Worm (Caenorhabditis elegans): ENCODE data around the gene F47F2.3.

Gene F47F2.3

DNA sequence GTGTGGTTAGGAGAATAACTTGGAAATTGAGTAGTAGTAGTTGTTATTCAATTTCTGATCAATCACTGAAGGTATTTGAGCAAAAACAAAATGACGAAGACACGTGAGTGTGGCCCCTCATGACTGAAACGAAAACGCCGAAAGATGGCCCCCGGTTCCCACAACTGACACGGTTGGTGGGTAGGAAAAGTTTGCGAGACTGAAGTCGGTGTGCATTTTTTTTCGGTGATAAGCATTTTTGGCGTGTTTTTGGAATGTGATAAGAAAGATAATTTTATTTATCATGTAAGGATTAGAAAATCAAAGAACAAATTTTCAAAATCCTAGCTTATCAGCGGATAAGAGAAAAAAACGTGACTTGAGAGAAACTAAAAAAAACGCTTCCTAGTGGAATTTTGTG, 48.6 kb upstream of the F47F2.3 start (continued):
- no peak for TF ChIP-seq madf-9 (GFP tag; conservative IDR thresholded peaks at IDR 0.05)
- no peak for TF ChIP-seq Y5F2A.4 (GFP tag; optimal IDR thresholded peaks at IDR 0.05)
- peak; percentile 64 for TF ChIP-seq aha-1 (tag)

DNA sequence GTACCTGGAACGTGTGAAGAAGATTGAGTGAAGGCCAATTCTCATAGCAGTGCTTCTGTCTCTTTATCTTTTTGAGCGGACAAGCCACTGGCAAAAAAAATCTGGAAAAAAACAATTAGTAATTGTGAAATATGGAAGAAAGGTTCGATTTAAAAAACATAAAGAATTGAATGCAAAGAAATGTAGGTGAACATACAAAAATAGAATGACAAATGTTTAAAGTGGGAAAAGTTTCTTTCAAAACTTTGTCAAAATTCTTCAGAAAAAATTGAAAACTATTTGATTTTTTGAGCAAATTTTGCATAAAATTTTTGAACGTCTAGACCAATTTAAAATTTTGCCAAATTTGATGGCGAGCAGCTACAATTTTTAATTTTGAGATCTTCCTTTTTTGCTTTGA, 47.7 kb upstream of the F47F2.3 start, which contains the start of gene ptp-4A2:
TSS of gene ptp-4A2 (minus strand) at position 101 of the 400 bp plus-strand sequence.
- TF ChIP-seq mep-1 (tag; optimal IDR thresholded peaks at IDR 0.05) (no peak), dmd-9 (GFP tag; IDR thresholded peaks at IDR 0.05) (no peak), Y5F2A.4 (GFP tag; optimal IDR thresholded peaks at IDR 0.05) (no peak), daf-12 (tag; optimal IDR thresholded peaks at IDR 0.05) (no peak), ceh-32 (tag; optimal IDR thresholded peaks at IDR 0.05; ENCODE audit: poor library complexity) (no peak), D1046.2 (GFP tag; IDR thresholded peaks at IDR 0.05) (no peak), ztf-11 (tag; optimal IDR thresholded peaks at IDR 0.05) (no peak), lir-3 (tag; optimal IDR thresholded peaks at IDR 0.05) (no peak)

DNA sequence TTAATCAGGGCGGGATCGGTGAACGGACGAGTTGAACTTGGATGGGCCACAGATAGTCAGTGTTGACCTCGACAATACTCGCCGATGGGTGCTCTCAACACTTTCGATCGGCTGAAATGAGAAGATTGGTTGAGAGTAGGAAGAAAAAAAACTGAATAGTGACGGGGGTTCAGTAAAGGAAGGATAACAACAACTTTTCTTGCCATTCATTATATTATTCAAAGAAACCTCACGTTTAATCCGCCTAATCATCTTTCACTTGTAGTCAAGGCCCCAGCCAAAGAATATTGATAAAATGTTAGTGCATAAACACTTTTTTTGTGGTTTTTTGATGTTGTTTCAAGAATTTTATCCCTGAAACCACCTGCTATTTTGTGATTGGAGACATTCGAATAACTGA, 46.8 kb upstream of the F47F2.3 start, which contains the start of gene T19D2.13:
TSS of gene T19D2.13 (minus strand) at position 101 of the 400 bp plus-strand sequence.
- no peak for TF ChIP-seq sdz-12 (GFP tag; optimal IDR thresholded peaks at IDR 0.05)
- TF ChIP-seq unc-62 (GFP tag; optimal IDR thresholded peaks at IDR 0.05 in 1 of 2): peak in 1 of 2 experiments; percentile 82
- TF ChIP-seq unc-62 (tag; optimal IDR thresholded peaks at IDR 0.05): no peak
- 0 out of 2 replicates have a peak, but pooled peaks have one; percentile 26 for TF ChIP-seq D1046.2 (GFP tag; IDR thresholded peaks at IDR 0.05)

DNA sequence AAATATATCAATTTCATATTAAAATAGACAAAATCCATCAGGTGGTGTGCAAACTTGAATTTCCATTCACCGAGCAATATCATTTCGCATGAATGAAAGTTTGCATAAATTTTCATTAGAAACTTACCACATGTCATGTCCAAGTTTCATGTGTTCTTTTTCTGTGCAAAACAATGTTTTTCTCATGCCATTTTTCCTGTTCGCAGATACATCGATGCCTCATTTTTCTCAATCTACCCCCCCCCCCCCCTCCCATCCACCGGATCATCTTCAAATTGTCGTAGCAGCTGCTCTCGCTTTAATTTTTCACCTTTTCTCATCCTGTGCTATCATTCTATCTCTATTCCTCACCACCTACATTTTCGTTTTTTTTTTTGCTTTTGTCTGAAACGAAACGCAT, 43.5 kb upstream of the F47F2.3 start, which contains the start of gene T19D2.3:
TSS of gene T19D2.3 (plus strand) at position 301 of the 400 bp plus-strand sequence.
- no peak for TF ChIP-seq hmg-1.1 (GFP tag; IDR thresholded peaks at IDR 0.05)
- no peak for TF ChIP-seq lin-38 (GFP tag; IDR thresholded peaks at IDR 0.05)
- TF ChIP-seq Y75B8A.6 (GFP tag; IDR thresholded peaks at IDR 0.05): no peak
- TF ChIP-seq ceh-62 (tag; optimal IDR thresholded peaks at IDR 0.05): no peak
- TF ChIP-seq mdl-1 (tag; optimal IDR thresholded peaks at IDR 0.05): no peak
- TF ChIP-seq nhr-48 (tag; optimal IDR thresholded peaks at IDR 0.05): no peak
- TF ChIP-seq ces-1 (GFP tag; optimal IDR thresholded peaks at IDR 0.05): no peak
- no peak for TF ChIP-seq tra-1 (GFP tag; IDR thresholded peaks at IDR 0.05)
- TF ChIP-seq ctbp-1 (GFP tag; IDR thresholded peaks at IDR 0.05): no peak
- no peak for TF ChIP-seq daf-12 (tag; optimal IDR thresholded peaks at IDR 0.05)

DNA sequence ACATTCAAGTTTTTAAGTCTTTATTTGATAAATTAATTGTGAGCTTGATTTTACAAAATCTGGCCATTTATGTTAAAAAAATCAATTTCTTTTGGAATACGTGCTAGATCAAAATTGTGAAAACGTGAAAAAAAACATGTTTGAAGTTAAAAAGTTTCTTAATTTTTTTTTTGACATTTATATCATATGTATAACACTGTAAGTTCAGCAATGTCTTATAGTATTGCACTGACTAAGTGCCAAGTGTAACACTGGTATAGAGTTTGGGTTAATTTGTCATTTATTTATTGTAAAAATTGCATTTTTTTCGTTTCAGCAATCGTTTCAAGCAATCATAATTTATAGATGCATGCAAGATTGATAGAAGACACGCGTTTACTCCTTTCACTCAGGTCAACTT, 42.4 kb upstream of the F47F2.3 start:
- TF ChIP-seq F44E2.7 (GFP tag; IDR thresholded peaks at IDR 0.05) (no peak), aha-1 (tag) (peak; percentile 96)

DNA sequence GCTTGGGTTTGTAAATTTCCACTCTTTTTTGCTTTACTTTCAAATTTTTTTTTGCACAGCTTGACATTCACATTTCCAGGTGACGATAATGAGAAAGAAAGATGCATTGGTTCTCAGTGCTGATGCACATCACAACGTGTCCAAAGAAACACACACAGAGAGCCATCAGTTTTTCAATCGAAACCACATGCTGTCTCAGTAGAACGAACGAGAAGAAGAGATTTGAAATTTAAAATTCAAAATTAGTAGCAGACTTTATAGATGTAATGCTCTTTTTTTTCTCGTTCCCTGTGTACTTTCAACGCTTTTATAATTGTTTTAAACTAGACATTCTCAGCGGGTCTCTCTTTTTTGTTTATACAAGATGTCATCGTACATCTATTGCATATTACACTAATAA, 42.0 kb upstream of the F47F2.3 start:
- TF ChIP-seq ztf-7 (tag; optimal IDR thresholded peaks at IDR 0.05) (no peak), nhr-41 (GFP tag; IDR thresholded peaks at IDR 0.05) (no peak), F10B5.3 (tag; optimal IDR thresholded peaks at IDR 0.05) (no peak), egl-27 (tag; optimal IDR thresholded peaks at IDR 0.05) (no peak), F49E8.2 (tag; optimal IDR thresholded peaks at IDR 0.05; ENCODE audit: borderline replicate concordance) (no peak), T26A8.4 (GFP tag; IDR thresholded peaks at IDR 0.05) (no peak), F44E2.7 (GFP tag; IDR thresholded peaks at IDR 0.05) (no peak), nhr-25 (tag; optimal IDR thresholded peaks at IDR 0.05; ENCODE audit: borderline replicate concordance, insufficient read depth) (no peak), dmd-9 (GFP tag; IDR thresholded peaks at IDR 0.05) (no peak)

DNA sequence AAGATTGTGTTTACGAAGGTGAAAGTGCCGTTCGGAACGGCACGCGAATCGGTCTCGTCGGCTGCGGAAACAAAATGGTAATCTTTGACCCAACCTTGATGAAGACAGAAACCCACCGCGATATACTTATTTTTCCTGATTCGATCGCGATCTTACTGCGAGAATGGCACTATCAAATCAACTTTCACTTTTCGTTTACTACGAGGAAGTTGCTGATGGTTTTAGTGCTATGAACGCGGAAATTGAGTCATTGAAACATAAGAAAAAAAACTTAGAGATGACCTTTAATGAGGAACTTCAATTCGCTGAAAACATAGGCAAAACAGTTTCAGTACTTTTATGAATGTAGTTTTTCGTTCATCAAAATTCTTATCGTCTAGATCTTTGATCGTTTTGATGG, 37.2 kb upstream of the F47F2.3 start:
- no peak for TF ChIP-seq ceh-82 (tag; optimal IDR thresholded peaks at IDR 0.05)
- TF ChIP-seq unc-62 (GFP tag; optimal IDR thresholded peaks at IDR 0.05 in 1 of 2): peak in 1 of 2 experiments; percentile 23
- no peak for TF ChIP-seq unc-62 (tag; optimal IDR thresholded peaks at IDR 0.05)

All from whole organism, L4 larva.